Fruit fly (Drosophila melanogaster): ENCODE results near the gene EMC6.

DNA sequence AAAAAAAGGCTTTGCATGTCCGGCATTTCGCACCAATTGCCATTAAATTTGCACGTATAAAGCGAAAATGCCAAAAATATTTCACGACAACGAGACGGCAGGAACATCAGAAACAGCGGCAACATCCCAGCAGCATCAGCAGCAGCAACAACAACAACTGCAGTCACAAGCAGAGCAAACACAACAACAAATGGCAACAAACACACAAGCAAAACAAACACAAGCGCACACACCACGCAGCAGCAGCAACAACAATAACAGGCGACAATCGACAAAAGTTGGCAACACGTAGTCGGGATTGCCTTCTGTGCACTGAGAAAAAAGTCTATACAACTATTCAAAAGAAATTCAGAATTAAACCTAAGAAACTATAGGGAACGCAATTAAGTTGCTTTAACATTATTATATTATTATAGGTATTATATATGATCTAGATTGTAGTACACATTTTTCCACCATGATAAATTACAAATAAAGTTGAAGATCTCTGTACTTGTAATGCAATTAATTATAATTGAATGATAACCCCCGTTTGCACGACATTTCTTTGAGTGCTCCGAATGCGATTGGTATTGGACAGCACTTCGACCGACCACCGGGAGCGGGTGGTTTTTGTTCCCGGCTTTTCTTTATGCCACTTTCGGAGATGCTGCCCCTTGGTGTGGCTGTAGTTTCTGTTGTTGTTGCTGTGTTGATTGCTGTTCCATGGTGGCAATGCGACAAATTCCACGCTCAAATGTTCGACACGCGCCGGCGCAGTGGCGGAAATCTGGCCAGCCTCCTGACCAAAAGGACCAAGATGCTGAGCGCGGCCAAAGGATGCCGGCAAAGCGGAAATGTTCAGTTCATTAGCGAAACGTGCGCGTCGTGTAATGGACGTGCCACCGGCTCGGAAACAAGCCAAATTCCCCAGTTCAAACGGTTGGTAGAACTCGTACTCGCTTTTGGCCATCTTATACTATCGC is 41.0 kb downstream of the EMC6 start, which contains the start of gene tnc:
- TF ChIP-seq CTCF (optimal IDR thresholded peaks at IDR 0.05) (no peak), CG8478 (optimal IDR thresholded peaks at IDR 0.05) (no peak)

Measured in S2 (cell line).